Worm (Caenorhabditis elegans) whole organism, L2 larva: Measurements from ENCODE around the gene cone-1.
"Not testable (repeated sequence)": the region's sequence is repeated elsewhere in the genome, so short reads cannot be mapped to it uniquely, and the experiment has no call there.

Experiments used
- C34F6.9 ChIP-seq: fragments of 150-350 bp; optimal IDR thresholded peaks from 2 replicates; lab custom pipeline; 2014; ENCODE audit warnings: missing biosample characterization, missing genetic modification characterization
- F13H6.1 ChIP-seq: sonication (generic microtip); optimal IDR thresholded peaks from 2 replicates; lab custom pipeline; 2016; ENCODE audit warnings: missing genetic modification characterization, missing compliant biosample characterization
- Y55F3AM.14 ChIP-seq: fragments of 200-800 bp; sonication (Bioruptor generic); optimal IDR thresholded peaks from 2 replicates; lab custom pipeline; 2018; ENCODE audit warnings: mild to moderate bottlenecking, missing genetic modification characterization, missing compliant biosample characterization
- ZK546.5 ChIP-seq: sonication (generic microtip); optimal IDR thresholded peaks from 2 replicates; lab custom pipeline; 2017; ENCODE audit warnings: missing biosample characterization, missing genetic modification characterization
- aly-2 ChIP-seq: fragments of 150-350 bp; optimal IDR thresholded peaks from 2 replicates; lab custom pipeline; 2014; ENCODE audit warnings: missing biosample characterization, missing genetic modification characterization
- ceh-16 ChIP-seq: fragments of 150-350 bp; optimal IDR thresholded peaks from 2 replicates; lab custom pipeline; 2014; ENCODE audit warnings: missing biosample characterization, missing genetic modification characterization
- ceh-82 ChIP-seq: fragments of 150-350 bp; optimal IDR thresholded peaks from 2 replicates; lab custom pipeline; 2014; ENCODE audit warnings: missing biosample characterization, missing genetic modification characterization
- crh-2 ChIP-seq: sonication (generic microtip); optimal IDR thresholded peaks from 2 replicates; lab custom pipeline; 2017; ENCODE audit warnings: missing biosample characterization, missing genetic modification characterization
- egl-27 ChIP-seq: sonication (generic microtip); optimal IDR thresholded peaks from 3 replicates; lab custom pipeline; 2017; ENCODE audit warnings: missing biosample characterization, missing genetic modification reagents, missing genetic modification characterization
- elt-3 ChIP-seq: sonication (generic microtip); optimal IDR thresholded peaks from 2 replicates; lab custom pipeline; 2017; ENCODE audit warnings: missing biosample characterization, missing genetic modification characterization
- fos-1 ChIP-seq: fragments of 150-350 bp; optimal IDR thresholded peaks from 2 replicates; lab custom pipeline; 2014; ENCODE audit warnings: missing biosample characterization, missing genetic modification characterization
- gmeb-1 ChIP-seq: fragments of 150-350 bp; optimal IDR thresholded peaks from 2 replicates; lab custom pipeline; 2014; ENCODE audit warnings: missing biosample characterization, missing genetic modification characterization
- lin-11 ChIP-seq: fragments of 150-350 bp; sonication (generic microtip); optimal IDR thresholded peaks from 2 replicates; lab custom pipeline; 2014; ENCODE audit warnings: missing biosample characterization, missing genetic modification characterization, inconsistent platforms, mixed read lengths
- lin-13 ChIP-seq: fragments of 150-350 bp; optimal IDR thresholded peaks from 2 replicates; lab custom pipeline; 2014; ENCODE audit warnings: missing biosample characterization, missing genetic modification reagents, missing genetic modification characterization
- lin-39 ChIP-seq: fragments of 150-350 bp; optimal IDR thresholded peaks from 2 replicates; lab custom pipeline; 2014; ENCODE audit warnings: missing biosample characterization, missing genetic modification reagents, missing genetic modification characterization
- mab-5 ChIP-seq: fragments of 150-350 bp; optimal IDR thresholded peaks from 2 replicates; lab custom pipeline; 2014; ENCODE audit warnings: missing biosample characterization, missing genetic modification characterization
- mbf-1 ChIP-seq: sonication (generic microtip); optimal IDR thresholded peaks from 2 replicates; lab custom pipeline; 2017; ENCODE audit warnings: missing biosample characterization, missing genetic modification characterization
- mdl-1 ChIP-seq, 2 experiments: fragments of 150-350 bp in 1 of 2; sonication (generic microtip) in 1 of 2; optimal IDR thresholded peaks; 2 replicates each; lab custom pipeline; 2017; ENCODE audit warnings: missing biosample characterization in 2 of 2, missing genetic modification characterization in 2 of 2
- nhr-10 ChIP-seq: sonication (generic microtip); optimal IDR thresholded peaks from 2 replicates; lab custom pipeline; 2017; ENCODE audit warnings: missing biosample characterization, missing genetic modification characterization
- nhr-12 ChIP-seq: fragments of 150-350 bp; optimal IDR thresholded peaks from 2 replicates; lab custom pipeline; 2014; ENCODE audit warnings: missing biosample characterization, missing genetic modification characterization
- nhr-129 ChIP-seq: fragments of 150-350 bp; optimal IDR thresholded peaks from 2 replicates; lab custom pipeline; 2014; ENCODE audit warnings: missing biosample characterization, missing genetic modification characterization
- nhr-21 ChIP-seq: fragments of 150-350 bp; optimal IDR thresholded peaks from 2 replicates; lab custom pipeline; 2014; ENCODE audit warnings: missing biosample characterization, missing genetic modification characterization
- nhr-23 ChIP-seq: fragments of 150-350 bp; optimal IDR thresholded peaks from 2 replicates; lab custom pipeline; 2014; ENCODE audit warnings: missing biosample characterization, missing genetic modification reagents, missing genetic modification characterization
- nhr-237 ChIP-seq: fragments of 150-350 bp; optimal IDR thresholded peaks from 2 replicates; lab custom pipeline; 2014; ENCODE audit warnings: missing biosample characterization, missing genetic modification characterization
- nhr-25 ChIP-seq: fragments of 150-350 bp; sonication (generic microtip); optimal IDR thresholded peaks from 3 replicates; lab custom pipeline; 2014; ENCODE audit warnings: missing biosample characterization, missing genetic modification characterization
- nhr-6 ChIP-seq: fragments of 150-350 bp; optimal IDR thresholded peaks from 2 replicates; lab custom pipeline; 2014; ENCODE audit warnings: missing biosample characterization, missing genetic modification characterization
- nhr-77 ChIP-seq: fragments of 150-350 bp; optimal IDR thresholded peaks from 2 replicates; lab custom pipeline; 2014; ENCODE audit warnings: missing biosample characterization, missing genetic modification characterization
- peb-1 ChIP-seq: fragments of 150-350 bp; optimal IDR thresholded peaks from 2 replicates; lab custom pipeline; 2014; ENCODE audit warnings: missing biosample characterization, missing genetic modification characterization
- skn-1 ChIP-seq: sonication (generic microtip); optimal IDR thresholded peaks from 2 replicates; lab custom pipeline; 2017; ENCODE audit warnings: missing biosample characterization, missing genetic modification characterization
- sma-9 ChIP-seq, 2 experiments: fragments of 150-350 bp in 1 of 2; sonication (generic microtip) in 1 of 2; optimal IDR thresholded peaks; 2 replicates each; lab custom pipeline; 2014 to 2016; ENCODE audit warnings: missing genetic modification characterization in 2 of 2, mild to moderate bottlenecking in 1 of 2, missing biosample characterization in 1 of 2, missing compliant biosample characterization in 1 of 2, missing genetic modification reagents in 1 of 2, moderate library complexity in 1 of 2
- snpc-4 ChIP-seq: fragments of 150-350 bp; optimal IDR thresholded peaks from 2 replicates; lab custom pipeline; 2014; ENCODE audit warnings: missing biosample characterization, missing genetic modification characterization
- unc-39 ChIP-seq: fragments of 150-350 bp; optimal IDR thresholded peaks from 2 replicates; lab custom pipeline; 2014; ENCODE audit warnings: missing biosample characterization, missing genetic modification characterization
- unc-55 ChIP-seq: fragments of 150-350 bp; sonication (generic microtip); optimal IDR thresholded peaks from 3 replicates; lab custom pipeline; 2014; ENCODE audit warnings: missing biosample characterization, missing genetic modification reagents, missing genetic modification characterization
- unc-62 ChIP-seq: fragments of 150-350 bp; optimal IDR thresholded peaks from 2 replicates; lab custom pipeline; 2014; ENCODE audit warnings: missing biosample characterization, missing genetic modification reagents, missing genetic modification characterization
- zag-1 ChIP-seq: fragments of 150-350 bp; optimal IDR thresholded peaks from 2 replicates; lab custom pipeline; 2014; ENCODE audit warnings: missing biosample characterization, missing genetic modification characterization
- ztf-1 ChIP-seq: fragments of 200-800 bp; sonication (Bioruptor generic); conservative IDR thresholded peaks from 2 replicates; pipeline ENCODE4 v1.3.6; 2022; ENCODE audit warnings: missing genetic modification characterization, missing compliant biosample characterization
- ztf-11 ChIP-seq: sonication (generic microtip); optimal IDR thresholded peaks from 2 replicates; lab custom pipeline; 2017; ENCODE audit warnings: missing biosample characterization, missing genetic modification characterization
- ztf-4 ChIP-seq: fragments of 150-350 bp; optimal IDR thresholded peaks from 2 replicates; lab custom pipeline; 2014; ENCODE audit warnings: missing biosample characterization, missing genetic modification characterization

cone-1 gene

DNA sequence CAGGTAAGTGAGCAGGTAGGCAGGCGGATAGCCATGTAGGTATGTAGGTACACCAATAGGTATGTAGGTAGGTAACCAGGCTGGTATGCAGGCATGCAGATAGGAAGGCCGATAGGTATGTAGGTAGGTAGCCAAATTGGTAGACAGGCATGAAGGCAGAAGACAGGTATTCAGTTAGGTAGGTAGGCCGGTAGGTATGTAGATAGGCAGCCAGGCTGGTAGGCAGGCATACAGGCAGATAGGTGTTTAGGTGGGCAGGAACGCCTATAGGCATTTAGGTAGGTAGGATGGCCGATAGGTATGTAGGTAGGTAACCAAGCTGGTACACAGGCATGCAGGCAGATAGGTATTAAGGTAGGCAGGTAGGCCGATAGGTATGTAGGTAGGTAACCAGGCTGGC lies 30.4 kb downstream of the cone-1 start:
- TF ChIP-seq mbf-1 (tag; lab: Kevin White, UChicago) (no peak), ztf-11 (tag; lab: Kevin White, UChicago) (no peak), nhr-77 (tag; lab: Kevin White, UChicago) (no peak), peb-1 (no peak), Y55F3AM.14 (GFP tag; lab: Kevin White, UChicago) (no peak), aly-2 (tag; lab: Kevin White, UChicago) (no peak), mab-5 (tag; lab: Kevin White, UChicago) (no peak), crh-2 (no peak), unc-55 (GFP tag; lab: Kevin White, UChicago) (no peak), gmeb-1 (tag; lab: Kevin White, UChicago) (no peak), elt-3 (no peak), nhr-129 (tag; lab: Kevin White, UChicago) (no peak)

DNA sequence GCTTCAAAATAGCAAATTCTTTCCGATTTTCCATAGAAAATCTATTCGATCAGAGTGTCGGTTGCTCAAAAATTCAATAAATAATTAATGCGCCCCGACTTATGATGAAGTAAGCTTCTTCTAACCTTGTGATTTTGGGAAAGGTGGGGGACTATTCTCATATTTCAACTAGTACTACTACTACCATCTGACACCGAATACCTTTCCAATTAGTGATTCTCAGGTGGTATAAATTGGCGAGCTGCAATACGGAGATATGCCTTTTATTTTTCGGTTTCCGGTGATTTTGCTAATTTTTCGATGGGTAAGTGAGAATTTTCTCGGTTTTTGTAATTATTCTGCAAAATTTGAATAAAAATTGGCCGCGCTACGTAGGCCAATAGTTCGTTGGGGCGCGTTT lies 31.0 kb downstream of the cone-1 start, which contains the start of gene nhr-239:
Gene nhr-239 (plus strand): TSS at position 301 of the 400 bp plus-strand sequence.
- no peak for TF ChIP-seq egl-27
- TF ChIP-seq unc-39 (tag; lab: Kevin White, UChicago): no peak
- no peak for TF ChIP-seq nhr-12 (tag; lab: Kevin White, UChicago)
- no peak for TF ChIP-seq C34F6.9 (tag; lab: Kevin White, UChicago)
- no peak for TF ChIP-seq nhr-6 (tag; lab: Kevin White, UChicago)
- no peak for TF ChIP-seq unc-55 (GFP tag; lab: Kevin White, UChicago)
- TF ChIP-seq sma-9 (GFP tag; optimal IDR thresholded peaks at IDR 0.05; lab: Kevin White, UChicago): no peak
- no peak for TF ChIP-seq sma-9 (tag; optimal IDR thresholded peaks at IDR 0.05; lab: Kevin White, UChicago)
- TF ChIP-seq fos-1 (tag; lab: Kevin White, UChicago): no peak
- TF ChIP-seq mbf-1 (tag; lab: Kevin White, UChicago): no peak
- no peak for TF ChIP-seq skn-1
- no peak for TF ChIP-seq nhr-23 (tag; lab: Kevin White, UChicago)
- no peak for TF ChIP-seq zag-1
- no peak for TF ChIP-seq lin-11 (tag; lab: Kevin White, UChicago)
- TF ChIP-seq ZK546.5 (tag; lab: Kevin White, UChicago): no peak
- no peak for TF ChIP-seq ztf-11 (tag; lab: Kevin White, UChicago)
- TF ChIP-seq mab-5 (tag; lab: Kevin White, UChicago): no peak
- TF ChIP-seq gmeb-1 (tag; lab: Kevin White, UChicago): no peak
- no peak for TF ChIP-seq elt-3

DNA sequence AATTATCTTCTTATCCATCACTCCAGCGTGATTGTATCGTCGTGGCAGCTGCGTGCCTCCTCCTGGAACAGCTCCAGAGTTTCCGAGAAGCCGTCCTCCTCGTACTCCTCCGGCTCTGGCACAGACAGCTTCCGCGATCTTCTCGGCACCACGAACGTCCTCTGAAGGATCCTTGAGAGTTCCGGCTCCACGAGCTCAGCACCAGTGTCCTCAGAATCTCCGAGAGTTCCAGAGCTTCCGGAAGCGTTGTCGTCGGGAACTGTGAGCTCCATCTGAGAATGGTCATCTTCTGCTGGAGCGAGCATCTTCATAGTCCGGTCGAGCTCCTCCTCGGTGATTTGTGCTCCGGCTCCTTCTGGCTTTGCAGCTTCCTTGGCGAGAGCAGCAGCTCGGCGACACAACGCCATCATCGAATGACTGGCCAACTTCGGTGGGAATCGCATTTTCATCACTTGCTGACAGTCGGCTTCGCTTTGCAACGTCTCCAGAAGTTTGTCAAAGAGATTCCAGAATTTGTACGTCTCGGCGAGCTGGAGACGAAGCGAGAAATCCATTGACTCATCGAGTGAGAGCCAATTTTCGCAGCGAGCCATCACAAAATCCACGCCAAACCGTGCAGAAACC lies 32.7 kb downstream of the cone-1 start:
- no peak for TF ChIP-seq ceh-82
- TF ChIP-seq lin-11 (tag; lab: Kevin White, UChicago): no peak
- TF ChIP-seq unc-55 (GFP tag; lab: Kevin White, UChicago): no peak
- TF ChIP-seq nhr-12 (tag; lab: Kevin White, UChicago): no peak
- TF ChIP-seq lin-13 (GFP tag; lab: Kevin White, UChicago): no peak
- TF ChIP-seq ztf-1 (GFP tag; lab: Robert Waterston, UW): no peak
- no peak for TF ChIP-seq nhr-77 (tag; lab: Kevin White, UChicago)
- no peak for TF ChIP-seq gmeb-1 (tag; lab: Kevin White, UChicago)
- no peak for TF ChIP-seq mab-5 (tag; lab: Kevin White, UChicago)
- no peak for TF ChIP-seq nhr-6 (tag; lab: Kevin White, UChicago)
- no peak for TF ChIP-seq mdl-1 (tag; optimal IDR thresholded peaks at IDR 0.05; lab: Kevin White, UChicago)

DNA sequence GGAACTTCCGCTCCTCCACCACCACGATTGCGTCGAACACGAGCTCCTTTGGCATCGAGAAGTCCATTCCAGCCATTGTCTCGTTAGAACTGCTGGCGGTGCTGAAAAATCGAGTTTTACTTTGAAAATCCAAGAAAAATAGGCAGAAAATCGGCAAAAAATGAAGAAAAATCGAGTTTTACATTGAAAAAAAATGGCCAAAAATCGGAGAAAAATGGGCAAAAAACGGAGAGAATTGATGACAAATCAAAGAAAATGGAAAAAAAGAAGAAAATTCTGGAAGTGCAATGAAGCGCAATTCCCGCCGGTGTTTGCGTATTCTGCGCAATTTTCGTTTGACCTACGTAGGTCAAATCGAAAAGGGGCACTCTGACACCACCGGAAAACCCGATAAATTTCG lies 33.5 kb downstream of the cone-1 start, which contains the start of gene Y54F10AM.11:
Gene Y54F10AM.11 (minus strand): TSS at position 101 of the 400 bp plus-strand sequence.
- TF ChIP-seq F13H6.1; ZK546.5 (tag; lab: Kevin White, UChicago); nhr-77 (tag; lab: Kevin White, UChicago): not testable (repeated sequence)

DNA sequence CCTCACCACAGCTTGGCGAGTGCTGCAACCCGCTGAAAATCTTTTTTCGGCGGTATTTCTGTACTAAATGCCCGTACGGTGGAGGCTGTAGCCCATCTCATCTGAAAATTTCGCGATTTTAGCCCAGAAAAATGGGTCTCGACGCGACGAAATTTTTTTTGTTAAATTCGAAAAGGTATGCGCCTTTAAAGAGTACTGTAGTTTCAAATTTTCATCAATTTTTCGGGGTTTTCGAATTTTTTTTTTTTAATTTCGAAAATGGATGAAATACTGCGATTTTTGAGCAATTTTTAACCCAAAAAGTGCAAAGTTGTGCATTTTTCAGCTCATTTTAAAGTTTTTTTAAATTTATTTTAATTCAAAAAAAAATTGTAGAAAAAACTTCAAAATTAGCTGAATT lies 41.0 kb downstream of the cone-1 start, which contains the start of gene Y54F10AR.2:
Gene Y54F10AR.2 (minus strand): TSS at position 101 of the 400 bp plus-strand sequence.
- TF ChIP-seq unc-39 (tag; lab: Kevin White, UChicago) (no peak), mdl-1 (tag; optimal IDR thresholded peaks at IDR 0.05; lab: Kevin White, UChicago) (no peak), nhr-25 (no peak), nhr-21 (no peak), mbf-1 (tag; lab: Kevin White, UChicago) (no peak), snpc-4 (tag; lab: Kevin White, UChicago) (no peak), nhr-23 (tag; lab: Kevin White, UChicago) (no peak), lin-39 (tag; lab: Kevin White, UChicago) (no peak), skn-1 (no peak), Y55F3AM.14 (GFP tag; lab: Kevin White, UChicago) (no peak), ztf-4 (tag; lab: Kevin White, UChicago) (no peak), nhr-10 (tag; lab: Kevin White, UChicago) (no peak), unc-62 (GFP tag; lab: Kevin White, UChicago) (no peak), nhr-237 (tag; lab: Kevin White, UChicago) (no peak), ceh-16 (tag; lab: Kevin White, UChicago) (no peak)
